Fruit fly (Drosophila melanogaster) Kc167 (cell line): ENCODE measurements around the gene Archease.
A peak's percentile ranks its signal among the peaks of the same experiment; 100 is the strongest.

ENCODE experiments used
- Myc ChIP-seq: fragments of >200 bp; optimal IDR thresholded peaks from 2 replicates; lab custom pipeline; 2017; ENCODE audit warnings: missing external identifiers
- Sin3A ChIP-seq: fragments of >200 bp; optimal IDR thresholded peaks from 2 replicates; lab custom pipeline; 2018; ENCODE audit warnings: missing external identifiers
- h ChIP-seq: fragments of >200 bp; optimal IDR thresholded peaks from 3 replicates; lab custom pipeline; 2018; ENCODE audit warnings: missing external identifiers
- insv ChIP-seq: fragments of >200 bp; optimal IDR thresholded peaks from 3 replicates; lab custom pipeline; 2018; ENCODE audit warnings: missing external identifiers
- psq ChIP-seq: fragments of >200 bp; optimal IDR thresholded peaks from 2 replicates; lab custom pipeline; 2017; ENCODE audit warnings: missing external identifiers
- ttk ChIP-seq: sonication (Bioruptor generic); optimal IDR thresholded peaks from 2 replicates; lab custom pipeline; 2017; ENCODE audit warnings: missing external identifiers

The Archease gene

DNA sequence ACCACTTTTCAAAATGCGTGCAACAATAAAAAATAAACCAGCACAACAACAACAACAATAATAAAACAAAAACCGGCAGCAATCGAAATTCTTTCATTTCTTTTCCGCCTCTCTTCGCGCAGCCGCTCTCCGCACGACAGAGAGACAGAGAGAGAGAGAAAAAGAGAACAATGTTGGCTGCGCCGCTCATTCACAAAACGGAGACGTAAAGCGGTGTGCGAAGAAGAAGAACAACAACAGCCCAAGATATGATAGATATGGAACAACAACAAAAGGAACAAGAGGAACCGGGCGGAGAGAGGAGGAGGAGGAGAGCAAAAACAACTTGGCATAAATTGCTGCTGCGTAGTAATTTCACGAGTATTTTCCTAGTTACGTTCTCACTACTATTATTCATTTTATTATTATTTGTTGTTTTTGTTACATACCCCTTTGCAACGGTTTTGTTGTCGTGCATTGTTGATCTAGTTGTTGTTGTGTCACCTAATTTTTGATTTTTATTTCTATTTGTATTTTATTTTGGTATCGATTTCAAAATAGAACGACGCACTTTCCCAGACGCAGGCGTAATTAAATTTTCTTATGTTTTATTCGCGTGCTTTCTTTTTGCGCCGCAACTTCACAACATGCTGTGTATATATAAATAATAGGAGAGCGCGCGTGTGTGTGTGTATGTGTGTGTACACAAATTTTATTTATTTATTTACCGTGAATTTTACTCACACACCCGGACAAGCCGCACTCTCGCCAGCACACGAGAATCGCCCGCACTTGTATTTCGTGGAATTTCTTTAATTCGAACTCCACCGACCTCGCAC, 44.3 kb downstream of the Archease start:
- TF ChIP-seq insv (lab: Kevin White, UChicago) (no peak), ttk (lab: Kevin White, UChicago) (no peak), psq (lab: Kevin White, UChicago) (peak; percentile 2)

DNA sequence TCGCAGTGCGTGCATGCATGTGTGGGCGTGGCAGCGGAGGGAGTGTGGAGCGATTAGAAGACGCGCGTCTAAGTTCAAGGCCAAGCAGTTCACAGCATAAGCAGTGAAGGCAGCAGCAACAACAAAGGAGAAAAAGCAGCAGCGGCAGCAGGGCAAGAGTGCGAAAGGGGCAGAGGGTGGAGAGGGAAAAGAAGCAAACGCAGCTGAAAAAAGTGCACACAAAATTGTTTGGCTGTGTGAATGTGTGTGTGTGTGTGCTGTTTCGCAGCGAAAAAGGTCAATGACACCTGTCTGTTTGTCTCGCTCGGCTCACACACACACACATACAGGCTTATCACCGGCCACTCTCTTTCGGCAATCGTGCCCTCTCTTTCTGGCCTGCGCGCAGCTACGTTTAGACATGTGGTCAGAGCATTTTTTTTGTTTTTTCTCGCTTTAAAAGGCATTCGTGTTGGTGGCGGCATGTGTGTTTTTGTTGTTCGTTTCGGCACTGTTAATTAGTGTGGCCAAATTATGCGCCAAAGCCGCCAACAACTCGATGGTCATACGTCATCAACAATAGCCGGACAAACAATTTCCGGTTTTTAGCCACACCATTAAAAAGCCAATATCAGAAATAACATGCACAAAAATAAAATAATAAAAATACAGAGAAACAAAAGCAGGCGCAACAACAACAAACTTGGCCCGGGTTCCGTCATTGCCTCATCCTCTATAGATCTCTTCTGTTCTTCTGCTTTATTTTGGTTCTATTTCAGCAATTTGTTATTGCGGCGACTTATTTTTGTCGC, 46.5 kb downstream of the Archease start:
- TF ChIP-seq insv (lab: Kevin White, UChicago), result no peak
- peak; percentile 9 for TF ChIP-seq psq (lab: Kevin White, UChicago)

DNA sequence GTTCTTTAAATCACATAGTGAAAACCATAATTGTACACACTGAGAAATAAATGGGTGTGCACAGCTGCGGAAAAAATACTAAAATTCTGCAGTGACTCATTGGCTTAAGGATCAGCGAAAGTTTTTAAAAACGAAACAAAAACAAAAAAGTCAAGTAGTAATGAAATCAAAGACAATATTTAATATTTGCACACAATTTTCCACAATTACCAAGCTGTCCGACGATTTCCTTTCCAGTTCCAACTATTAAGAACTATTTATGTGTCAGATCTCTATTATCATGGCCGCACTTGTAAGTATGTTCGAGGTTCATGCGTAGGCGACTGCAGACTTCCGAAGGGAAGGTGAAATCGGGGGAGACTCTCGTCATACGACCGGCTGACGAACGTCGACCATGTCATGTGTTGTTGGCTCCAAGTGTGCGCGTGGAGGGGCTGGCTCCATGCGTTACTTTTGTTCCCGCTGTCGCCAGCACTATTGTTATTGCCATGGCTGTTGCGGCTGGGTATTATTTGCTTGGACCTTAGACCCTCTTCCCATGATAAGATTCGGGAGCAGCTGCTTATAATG, 47.8 kb downstream of the Archease start:
- TF ChIP-seq ttk (lab: Kevin White, UChicago) (no peak), h (lab: Kevin White, UChicago) (no peak), psq (lab: Kevin White, UChicago) (no peak), insv (lab: Kevin White, UChicago) (no peak), Myc (lab: Kevin White, UChicago) (no peak), Sin3A (lab: Kevin White, UChicago) (no peak)

dm6 chr3R:21613322-21613807, 49.4 kb downstream of the Archease start:
- TF ChIP-seq h (lab: Kevin White, UChicago), result no peak
- TF ChIP-seq insv (lab: Kevin White, UChicago), result no peak
- no peak for TF ChIP-seq Myc (lab: Kevin White, UChicago)
- peak; percentile 31 for TF ChIP-seq psq (lab: Kevin White, UChicago)
- no peak for TF ChIP-seq Sin3A (lab: Kevin White, UChicago)

DNA sequence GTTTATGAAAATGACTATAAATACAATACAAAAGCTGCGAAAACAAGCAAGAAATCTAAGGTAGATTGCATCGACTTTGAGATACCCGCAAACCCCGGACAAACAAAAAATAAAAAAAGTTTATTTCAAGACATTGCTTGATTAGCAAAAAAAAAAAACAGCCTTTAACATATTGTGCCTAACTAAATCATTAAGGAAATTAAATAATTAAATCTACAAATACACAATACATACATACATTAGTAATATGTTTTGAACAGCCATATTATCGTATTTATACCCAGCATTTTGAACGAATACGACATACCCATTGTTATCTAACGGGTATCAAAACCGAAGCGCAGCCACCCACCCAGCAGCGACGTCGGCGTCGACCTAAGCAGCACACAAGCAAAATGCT, 49.9 kb downstream of the Archease start:
- TF ChIP-seq Myc (lab: Kevin White, UChicago) (no peak), insv (lab: Kevin White, UChicago) (no peak), ttk (lab: Kevin White, UChicago) (no peak), psq (lab: Kevin White, UChicago) (no peak), h (lab: Kevin White, UChicago) (no peak), Sin3A (lab: Kevin White, UChicago) (no peak)

DNA sequence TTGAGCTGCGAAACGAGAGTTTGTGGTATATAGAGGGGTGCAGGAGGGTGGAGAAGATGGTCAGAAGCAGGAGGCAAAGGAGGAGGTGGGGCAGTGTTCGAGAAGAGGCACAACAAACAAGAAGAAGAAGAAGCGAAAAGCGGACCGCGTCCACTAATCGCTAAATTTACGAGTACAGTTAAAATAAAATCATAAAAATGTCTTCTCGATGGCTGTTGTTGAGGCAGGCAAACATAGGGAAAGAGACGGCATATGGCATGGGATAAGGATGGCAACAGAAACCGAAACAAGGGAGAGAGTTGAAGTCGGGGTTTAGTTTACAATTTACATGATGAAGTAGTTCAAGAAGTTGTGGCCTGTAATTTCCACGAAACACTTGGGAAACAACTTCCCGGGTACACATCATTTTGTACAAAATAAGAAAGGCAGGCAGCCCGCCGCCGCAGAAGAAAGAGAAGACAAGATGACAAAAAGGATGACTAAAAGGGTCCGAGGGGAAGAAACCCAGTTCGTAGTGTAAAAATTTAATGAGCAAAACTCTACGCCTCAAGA, 51.1 kb downstream of the Archease start:
- TF ChIP-seq h (lab: Kevin White, UChicago), result no peak
- TF ChIP-seq psq (lab: Kevin White, UChicago), result no peak
- no peak for TF ChIP-seq Sin3A (lab: Kevin White, UChicago)
- no peak for TF ChIP-seq ttk (lab: Kevin White, UChicago)
- TF ChIP-seq Myc (lab: Kevin White, UChicago), result no peak
- no peak for TF ChIP-seq insv (lab: Kevin White, UChicago)
